Fruit fly (Drosophila melanogaster) Kc167 (cell line): ENCODE measurements around the gene CG42305.

ENCODE experiments used
- Myc ChIP-seq: fragments of >200 bp; optimal IDR thresholded peaks from 2 replicates; lab custom pipeline; 2017; ENCODE audit warnings: missing external identifiers
- Sin3A ChIP-seq: fragments of >200 bp; optimal IDR thresholded peaks from 2 replicates; lab custom pipeline; 2018; ENCODE audit warnings: missing external identifiers
- h ChIP-seq: fragments of >200 bp; optimal IDR thresholded peaks from 3 replicates; lab custom pipeline; 2018; ENCODE audit warnings: missing external identifiers
- insv ChIP-seq: fragments of >200 bp; optimal IDR thresholded peaks from 3 replicates; lab custom pipeline; 2018; ENCODE audit warnings: missing external identifiers
- psq ChIP-seq: fragments of >200 bp; optimal IDR thresholded peaks from 2 replicates; lab custom pipeline; 2017; ENCODE audit warnings: missing external identifiers
- ttk ChIP-seq: sonication (Bioruptor generic); optimal IDR thresholded peaks from 2 replicates; lab custom pipeline; 2017; ENCODE audit warnings: missing external identifiers

dm6 chr2L:18818397-18818796 is 5.9 kb downstream of the CG42305 start:
- TF ChIP-seq Myc (lab: Kevin White, UChicago) (no peak), insv (lab: Kevin White, UChicago) (no peak), h (lab: Kevin White, UChicago) (no peak), ttk (no peak), Sin3A (lab: Kevin White, UChicago) (no peak), psq (no peak)
